Worm (Caenorhabditis elegans): ENCODE measurements around the gene lip-1.

- no peak for TF ChIP-seq unc-62 (GFP tag; optimal IDR thresholded peaks at IDR 0.05)
- no peak for TF ChIP-seq lsl-1 (GFP tag; optimal IDR thresholded peaks at IDR 0.05)
- no peak for TF ChIP-seq fkh-3 (tag; optimal IDR thresholded peaks at IDR 0.05)
- no peak for TF ChIP-seq sdz-38 (tag; optimal IDR thresholded peaks at IDR 0.05)
Measured at ce11 chrIV:6795529-6795928, 47.2 kb upstream of the lip-1 start, which contains the start of the genes C17H12.3 and C17H12.12.

All from whole organism, young adult.